Worm (Caenorhabditis elegans) whole organism, L1 larva: ENCODE measurements around the gene mpst-2.

Source experiments
- ceh-63 ChIP-seq: fragments of 200-800 bp; sonication (Bioruptor generic); optimal IDR thresholded peaks from 2 replicates; lab custom pipeline; 2018; ENCODE audit warnings: mild to moderate bottlenecking, missing genetic modification characterization, missing compliant biosample characterization
- lsy-2 ChIP-seq, 2 experiments: fragments of 150-350 bp; optimal IDR thresholded peaks; 2 replicates each; lab custom pipeline; 2014; ENCODE audit warnings: missing biosample characterization in 2 of 2, missing genetic modification characterization in 2 of 2
- nhr-77 ChIP-seq: fragments of 150-350 bp; optimal IDR thresholded peaks from 2 replicates; lab custom pipeline; 2014; ENCODE audit warnings: missing biosample characterization, missing genetic modification characterization
- sptf-1 ChIP-seq: fragments of 150-350 bp; optimal IDR thresholded peaks from 2 replicates; lab custom pipeline; 2014; ENCODE audit warnings: missing biosample characterization, missing genetic modification characterization

DNA sequence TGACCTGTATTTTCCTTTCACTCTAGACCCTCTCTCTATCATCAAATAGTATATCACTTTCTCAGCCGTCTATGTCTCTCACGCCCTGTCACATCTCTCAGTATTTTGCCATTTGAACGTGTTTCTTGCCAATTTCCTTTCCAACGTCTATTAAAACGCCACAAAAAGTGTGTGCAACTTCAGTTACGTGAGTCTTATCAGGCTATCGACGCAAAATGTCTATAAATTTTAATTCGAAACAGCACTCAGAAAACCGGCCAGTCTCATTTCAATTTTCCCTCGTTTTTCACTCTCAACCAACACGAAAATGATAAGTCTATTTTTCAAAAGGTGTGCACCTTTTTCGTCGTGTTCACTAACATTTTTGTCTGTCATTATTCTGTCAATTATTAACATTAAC is 2.3 kb upstream of the mpst-2 start, which contains the start of gene mpst-3:
- TF ChIP-seq ceh-63 (GFP tag; lab: Kevin White, UChicago) (no peak), lsy-2 (tag; optimal IDR thresholded peaks at IDR 0.05; lab: Kevin White, UChicago) (no peak), nhr-77 (tag; lab: Kevin White, UChicago) (no peak), sptf-1 (tag; lab: Kevin White, UChicago) (no peak)
